Fruit fly (Drosophila melanogaster): Measurements from ENCODE around the gene Csk.

Gene Csk

DNA sequence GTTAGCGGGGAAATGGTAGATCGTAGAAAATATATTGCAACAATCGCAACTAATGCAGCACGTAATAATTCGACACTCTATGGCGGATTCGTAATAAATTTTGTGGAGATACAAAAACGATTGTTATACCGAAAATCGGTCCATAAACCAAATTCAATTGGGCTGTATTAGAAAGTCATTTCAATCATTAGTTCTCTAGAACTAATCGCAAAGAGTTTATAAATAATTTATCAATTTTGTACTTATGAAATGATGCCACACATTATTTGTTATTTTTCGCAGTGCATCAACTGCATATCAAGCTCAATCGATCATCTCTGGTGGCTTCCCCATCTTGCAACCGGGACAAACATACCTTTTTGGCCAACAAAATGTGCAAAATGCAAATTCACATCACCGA lies 38.0 kb downstream of the Csk start:
- TF ChIP-seq CG13204 (GFP tag; optimal IDR thresholded peaks at IDR 0.05) (no peak), CG14655 (GFP tag; optimal IDR thresholded peaks at IDR 0.05) (peak; percentile 5), CG34367 (tag; optimal IDR thresholded peaks at IDR 0.05) (no peak), CG8301 (tag; optimal IDR thresholded peaks at IDR 0.05) (peak; percentile 14)

DNA sequence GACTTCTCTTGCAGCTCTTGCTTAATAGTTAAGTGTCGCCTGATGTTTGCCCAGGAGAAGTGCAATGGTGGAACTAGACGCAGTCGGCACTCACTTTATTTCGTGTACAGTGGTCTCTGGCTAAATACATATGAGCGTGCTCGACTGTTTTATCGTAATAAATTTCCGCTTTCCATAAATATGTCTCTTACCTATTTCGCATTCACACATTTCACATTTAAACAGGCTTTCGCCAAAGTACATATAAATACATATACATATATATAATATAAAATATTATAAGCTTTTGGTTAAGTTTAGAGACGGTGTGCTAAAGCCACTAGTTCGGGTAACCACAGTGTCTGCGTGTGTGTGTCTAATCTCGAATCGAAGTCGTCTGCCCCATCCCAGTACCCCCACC lies 43.8 kb downstream of the Csk start:
- TF ChIP-seq Pif1A (GFP tag; optimal IDR thresholded peaks at IDR 0.05) (no peak), CG10348 (GFP tag; IDR thresholded peaks at IDR 0.05) (no peak), CG32121 (GFP tag; IDR thresholded peaks at IDR 0.05) (peak; percentile 40; the same call in 1 of the 2 replicates), fd96Ca (GFP tag; IDR thresholded peaks at IDR 0.05) (peak; percentile 76), CG9948 (tag; optimal IDR thresholded peaks at IDR 0.05) (peak; percentile 10), Ets98B (GFP tag; IDR thresholded peaks at IDR 0.05) (no peak), CG8301 (tag; optimal IDR thresholded peaks at IDR 0.05) (peak; percentile 38), CG4496 (GFP tag; IDR thresholded peaks at IDR 0.05) (peak; percentile 48; the same call in 1 of the 3 replicates), CG14655 (GFP tag; optimal IDR thresholded peaks at IDR 0.05) (peak; percentile 68), gl (tag; optimal IDR thresholded peaks at IDR 0.05) (no peak)

DNA sequence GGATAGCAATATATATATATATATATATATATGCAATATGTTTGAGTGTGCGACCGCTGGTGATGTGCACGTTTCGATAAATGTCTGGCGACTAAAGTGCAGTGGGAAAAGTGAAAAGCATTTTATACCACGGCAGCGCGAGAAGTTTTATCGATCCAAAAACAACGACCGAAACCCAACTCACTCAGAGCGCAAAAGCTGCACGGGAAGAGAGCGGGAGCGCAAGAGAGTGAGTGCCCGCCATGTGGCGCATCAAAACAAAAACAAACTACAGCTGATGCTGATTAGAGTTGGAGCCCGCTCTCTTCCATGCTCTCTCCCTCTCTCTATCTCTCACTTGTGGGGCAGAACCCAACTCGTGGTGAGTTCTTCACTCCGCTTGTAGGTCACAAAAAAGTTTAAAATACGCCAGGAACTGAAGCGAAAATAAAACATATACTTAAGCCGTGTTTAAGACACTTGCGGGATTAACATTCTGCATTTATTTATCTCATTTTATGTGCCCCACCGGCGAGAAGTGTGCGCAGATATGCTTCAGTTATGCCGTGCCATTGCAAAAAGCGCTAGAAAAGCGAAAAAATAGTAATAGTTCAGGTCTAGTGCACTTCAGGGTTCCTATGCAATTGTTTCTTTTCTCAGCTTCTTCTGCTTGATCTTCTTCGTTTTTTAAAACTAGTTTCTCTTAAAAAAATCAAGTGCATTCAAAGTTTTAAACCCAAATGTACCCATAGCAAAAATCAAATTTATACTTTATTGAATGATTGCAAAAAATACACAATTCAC lies 45.7 kb downstream of the Csk start:
- peak; percentile 0 for TF ChIP-seq CG34367 (tag; optimal IDR thresholded peaks at IDR 0.05)
- TF ChIP-seq gl (tag; optimal IDR thresholded peaks at IDR 0.05): peak; percentile 51
- peak; percentile 90 for TF ChIP-seq CG12605 (GFP tag; IDR thresholded peaks at IDR 0.05)
- TF ChIP-seq fd96Ca (GFP tag; IDR thresholded peaks at IDR 0.05): peak; percentile 73; the same call in 2 of the 3 replicates
- TF ChIP-seq CG15710 (tag; optimal IDR thresholded peaks at IDR 0.05): peak; percentile 6
- no peak for TF ChIP-seq CG9948 (tag; optimal IDR thresholded peaks at IDR 0.05)
- peak; percentile 50 for TF ChIP-seq EcR (GFP tag; optimal IDR thresholded peaks at IDR 0.05)
- TF ChIP-seq CG32121 (GFP tag; IDR thresholded peaks at IDR 0.05): peak; percentile 48; the same call in 1 of the 2 replicates
- no peak for TF ChIP-seq rn (GFP tag; IDR thresholded peaks at IDR 0.05)
- TF ChIP-seq CG4496 (GFP tag; IDR thresholded peaks at IDR 0.05): peak; percentile 64
- TF ChIP-seq CG17806 (tag; optimal IDR thresholded peaks at IDR 0.05): peak; percentile 8
- TF ChIP-seq CG14655 (GFP tag; optimal IDR thresholded peaks at IDR 0.05): peak; percentile 46
- no peak for TF ChIP-seq D1 (tag; optimal IDR thresholded peaks at IDR 0.05)
- peak; percentile 26 for TF ChIP-seq CG8301 (tag; optimal IDR thresholded peaks at IDR 0.05)
- TF ChIP-seq Pif1A (GFP tag; optimal IDR thresholded peaks at IDR 0.05): peak; percentile 45
- TF ChIP-seq CG8159 (tag; optimal IDR thresholded peaks at IDR 0.05): peak; percentile 26
- TF ChIP-seq Snoo (tag; optimal IDR thresholded peaks at IDR 0.05): peak; percentile 32
- TF ChIP-seq CG13204 (GFP tag; optimal IDR thresholded peaks at IDR 0.05): peak; percentile 64
- TF ChIP-seq Pif1B (GFP tag; optimal IDR thresholded peaks at IDR 0.05): peak; percentile 65
- TF ChIP-seq Ets98B (GFP tag; IDR thresholded peaks at IDR 0.05): peak; percentile 72; the same call in 1 of the 2 replicates
- TF ChIP-seq CG10348 (GFP tag; IDR thresholded peaks at IDR 0.05): no peak

DNA sequence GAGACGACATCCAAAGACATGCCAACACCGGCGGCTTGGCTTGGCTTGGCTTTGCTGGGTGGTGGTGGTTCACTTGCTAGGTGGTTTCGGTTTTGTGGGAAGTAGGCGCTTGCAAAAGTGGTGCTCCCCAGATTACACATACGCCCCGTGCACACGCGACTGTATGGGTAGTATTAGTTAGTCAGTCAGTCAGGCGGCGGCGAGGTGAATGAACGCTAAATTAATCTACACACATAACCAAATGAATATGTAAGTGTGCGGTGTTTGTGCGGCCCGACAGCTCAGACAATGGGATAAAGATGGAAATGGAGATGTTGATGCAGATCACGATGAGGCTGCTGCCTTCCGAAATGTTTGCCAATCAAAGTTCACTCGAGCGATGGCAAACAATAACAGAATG lies 47.4 kb downstream of the Csk start:
- no peak for TF ChIP-seq CG8159 (tag; optimal IDR thresholded peaks at IDR 0.05)
- peak; percentile 70 for TF ChIP-seq EcR (GFP tag; optimal IDR thresholded peaks at IDR 0.05)

DNA sequence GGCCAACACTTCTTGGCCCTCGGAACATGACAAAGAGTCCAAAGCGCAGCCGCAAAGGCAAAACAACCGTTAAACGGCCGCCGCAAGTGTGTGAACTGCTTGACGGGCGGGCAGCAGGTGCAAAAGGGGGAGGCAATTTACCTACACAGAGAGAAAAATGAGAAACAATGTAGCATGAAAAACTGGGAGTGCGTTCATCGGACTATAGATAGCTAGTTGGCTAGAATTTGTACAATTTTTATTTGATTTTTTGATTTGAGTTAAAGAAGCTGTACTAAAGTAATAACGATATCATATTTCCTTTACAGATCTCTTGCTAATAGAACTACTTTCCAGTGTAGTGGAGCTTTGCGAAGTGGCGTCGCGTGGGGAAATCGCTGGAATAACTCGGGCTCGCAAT lies 55.0 kb downstream of the Csk start:
- TF ChIP-seq D1 (tag; optimal IDR thresholded peaks at IDR 0.05) (no peak), Ets98B (GFP tag; IDR thresholded peaks at IDR 0.05) (peak; percentile 75), CG13204 (GFP tag; optimal IDR thresholded peaks at IDR 0.05) (no peak), CG12605 (GFP tag; IDR thresholded peaks at IDR 0.05) (peak; percentile 58), Pif1B (GFP tag; optimal IDR thresholded peaks at IDR 0.05) (no peak), CG14655 (GFP tag; optimal IDR thresholded peaks at IDR 0.05) (no peak), rn (GFP tag; IDR thresholded peaks at IDR 0.05) (0 out of 2 replicates have a peak, but pooled peaks have one; percentile 20), CG8301 (tag; optimal IDR thresholded peaks at IDR 0.05) (peak; percentile 49), Snoo (tag; optimal IDR thresholded peaks at IDR 0.05) (no peak), CG17806 (tag; optimal IDR thresholded peaks at IDR 0.05) (peak; percentile 15), CG32121 (GFP tag; IDR thresholded peaks at IDR 0.05) (peak; percentile 62), CG10348 (GFP tag; IDR thresholded peaks at IDR 0.05) (no peak), fd96Ca (GFP tag; IDR thresholded peaks at IDR 0.05) (peak; percentile 52; the same call in 2 of the 3 replicates), EcR (GFP tag; optimal IDR thresholded peaks at IDR 0.05) (no peak), CG34367 (tag; optimal IDR thresholded peaks at IDR 0.05) (no peak), gl (tag; optimal IDR thresholded peaks at IDR 0.05) (no peak), CG8159 (tag; optimal IDR thresholded peaks at IDR 0.05) (no peak), CG9948 (tag; optimal IDR thresholded peaks at IDR 0.05) (no peak), CG15710 (tag; optimal IDR thresholded peaks at IDR 0.05) (peak; percentile 20), CG4496 (GFP tag; IDR thresholded peaks at IDR 0.05) (peak; percentile 82), Pif1A (GFP tag; optimal IDR thresholded peaks at IDR 0.05) (no peak)

DNA sequence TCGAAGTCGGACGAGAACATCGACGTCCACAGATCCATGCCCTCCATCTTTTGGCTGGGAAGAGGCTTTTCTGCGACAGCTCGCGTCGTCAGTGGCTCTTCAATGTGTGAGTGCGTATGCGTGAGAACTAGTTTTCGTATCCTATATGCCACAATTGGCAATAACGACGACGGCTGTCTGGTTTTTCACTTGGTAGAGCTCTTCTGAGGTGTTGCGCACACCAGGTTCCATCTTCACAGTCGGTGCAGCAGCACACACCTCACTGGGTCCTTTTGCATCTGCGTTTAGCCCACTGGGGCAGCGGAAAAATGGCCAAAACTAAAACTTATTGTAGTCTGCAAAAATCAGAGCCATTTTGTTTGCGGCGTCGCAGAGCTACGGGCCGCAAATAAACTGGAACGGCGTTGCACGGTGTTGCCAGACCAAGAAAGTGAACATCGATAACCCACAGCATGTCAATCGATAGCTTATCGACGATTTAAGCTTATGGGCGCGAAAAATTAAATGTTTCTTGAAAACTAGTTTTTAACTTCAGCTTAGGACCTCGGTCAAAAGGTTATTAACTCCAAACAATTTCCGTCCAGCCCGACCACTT lies 60.6 kb downstream of the Csk start, which contains the start of gene CG6791:
Gene CG6791 (minus strand): TSS at position 383 of the 595 bp plus-strand sequence.
- TF ChIP-seq Ets98B (GFP tag; IDR thresholded peaks at IDR 0.05) (peak; percentile 13; the same call in 1 of the 2 replicates), EcR (GFP tag; optimal IDR thresholded peaks at IDR 0.05) (peak; percentile 32), CG32121 (GFP tag; IDR thresholded peaks at IDR 0.05) (no peak), CG14655 (GFP tag; optimal IDR thresholded peaks at IDR 0.05) (no peak), CG9948 (tag; optimal IDR thresholded peaks at IDR 0.05) (peak; percentile 62), Pif1B (GFP tag; optimal IDR thresholded peaks at IDR 0.05) (no peak), Snoo (tag; optimal IDR thresholded peaks at IDR 0.05) (no peak)
